Worm (Caenorhabditis elegans) whole organism, L3 larva: ENCODE data around the gene T10B9.9.

Experiments used
- R02D3.7 ChIP-seq: fragments of 150-350 bp; optimal IDR thresholded peaks from 2 replicates; lab custom pipeline; 2014; ENCODE audit warnings: missing biosample characterization, missing genetic modification characterization
- ZK546.5 ChIP-seq: sonication (generic microtip); optimal IDR thresholded peaks from 2 replicates; lab custom pipeline; 2017; ENCODE audit warnings: missing biosample characterization, missing genetic modification characterization
- aly-2 ChIP-seq: fragments of 150-350 bp; optimal IDR thresholded peaks from 2 replicates; lab custom pipeline; 2014; ENCODE audit warnings: missing biosample characterization, missing genetic modification characterization
- ama-1 ChIP-seq: fragments of 150-350 bp; optimal IDR thresholded peaks from 2 replicates; lab custom pipeline; 2018
- ceh-16 ChIP-seq: sonication (generic microtip); optimal IDR thresholded peaks from 2 replicates; lab custom pipeline; 2017; ENCODE audit warnings: missing biosample characterization, missing genetic modification characterization
- ceh-28 ChIP-seq: fragments of 150-350 bp; optimal IDR thresholded peaks from 2 replicates; lab custom pipeline; 2014; ENCODE audit warnings: missing biosample characterization, missing genetic modification reagents, missing genetic modification characterization
- ceh-82 ChIP-seq: fragments of 150-350 bp; optimal IDR thresholded peaks from 2 replicates; lab custom pipeline; 2014; ENCODE audit warnings: missing biosample characterization, missing genetic modification characterization
- ceh-9 ChIP-seq: sonication (generic microtip); optimal IDR thresholded peaks from 2 replicates; lab custom pipeline; 2018; ENCODE audit warnings: missing biosample characterization, missing genetic modification characterization
- daf-12 ChIP-seq: fragments of 150-350 bp; optimal IDR thresholded peaks from 2 replicates; lab custom pipeline; 2014; ENCODE audit warnings: missing biosample characterization, missing genetic modification reagents, missing genetic modification characterization
- egl-5 ChIP-seq: fragments of 150-350 bp; optimal IDR thresholded peaks from 2 replicates; lab custom pipeline; 2017; ENCODE audit warnings: missing biosample characterization, missing genetic modification reagents, missing genetic modification characterization, inconsistent platforms
- elt-1 ChIP-seq: fragments of 150-350 bp; optimal IDR thresholded peaks from 2 replicates; lab custom pipeline; 2014; ENCODE audit warnings: missing biosample characterization, missing genetic modification characterization
- elt-2 ChIP-seq: sonication (generic microtip); optimal IDR thresholded peaks from 2 replicates; lab custom pipeline; 2016; ENCODE audit warnings: missing genetic modification reagents, mild to moderate bottlenecking, missing genetic modification characterization, missing compliant biosample characterization
- elt-3 ChIP-seq, 3 experiments: fragments of 150-350 bp in 1 of 3; sonication (generic microtip) in 2 of 3; optimal IDR thresholded peaks; 2 replicates in 2 of 3; 4 replicates in 1 of 3; lab custom pipeline; 2014 to 2017; ENCODE audit warnings: missing biosample characterization in 3 of 3, missing genetic modification characterization in 3 of 3
- eor-1 ChIP-seq, 2 experiments: fragments of 150-350 bp; optimal IDR thresholded peaks; 2 replicates each; lab custom pipeline; 2014 to 2018; ENCODE audit warnings: missing biosample characterization in 2 of 2, missing genetic modification characterization in 2 of 2
- fkh-10 ChIP-seq: sonication (generic microtip); optimal IDR thresholded peaks from 2 replicates; lab custom pipeline; 2017; ENCODE audit warnings: missing biosample characterization, missing genetic modification reagents, missing genetic modification characterization
- fkh-2 ChIP-seq: fragments of 150-350 bp; optimal IDR thresholded peaks from 2 replicates; lab custom pipeline; 2014; ENCODE audit warnings: missing biosample characterization, missing genetic modification reagents, missing genetic modification characterization
- fos-1 ChIP-seq: fragments of 150-350 bp; optimal IDR thresholded peaks from 2 replicates; lab custom pipeline; 2014; ENCODE audit warnings: missing biosample characterization, missing genetic modification characterization
- hmg-11 ChIP-seq: sonication (generic microtip); optimal IDR thresholded peaks from 2 replicates; lab custom pipeline; 2016; ENCODE audit warnings: missing genetic modification characterization, missing compliant biosample characterization
- jun-1 ChIP-seq: fragments of 150-350 bp; optimal IDR thresholded peaks from 2 replicates; lab custom pipeline; 2014; ENCODE audit warnings: missing biosample characterization, missing genetic modification reagents, missing genetic modification characterization
- lin-15B ChIP-seq: fragments of 150-350 bp; optimal IDR thresholded peaks from 2 replicates; lab custom pipeline; 2014; ENCODE audit warnings: missing biosample characterization, missing genetic modification characterization
- lin-39 ChIP-seq: fragments of 150-350 bp; optimal IDR thresholded peaks from 2 replicates; lab custom pipeline; 2018; ENCODE audit warnings: missing biosample characterization, missing genetic modification reagents, missing genetic modification characterization
- lsy-12 ChIP-seq: sonication (generic microtip); optimal IDR thresholded peaks from 2 replicates; lab custom pipeline; 2016; ENCODE audit warnings: mild to moderate bottlenecking, missing genetic modification characterization, missing compliant biosample characterization
- mdl-1 ChIP-seq: fragments of 150-350 bp; optimal IDR thresholded peaks from 2 replicates; lab custom pipeline; 2014; ENCODE audit warnings: missing biosample characterization, missing genetic modification characterization
- mml-1 ChIP-seq: fragments of 150-350 bp; sonication (generic microtip); optimal IDR thresholded peaks from 3 replicates; lab custom pipeline; 2014; ENCODE audit warnings: missing biosample characterization, missing genetic modification characterization
- nfya-1 ChIP-seq: sonication (generic microtip); optimal IDR thresholded peaks from 2 replicates; lab custom pipeline; 2017; ENCODE audit warnings: missing genetic modification characterization, mild to moderate bottlenecking, missing compliant biosample characterization, antibody characterized with exemption, moderate library complexity; ENCODE audit not compliant: insufficient read depth
- nhr-11 ChIP-seq: fragments of 150-350 bp; optimal IDR thresholded peaks from 2 replicates; lab custom pipeline; 2014; ENCODE audit warnings: missing biosample characterization, missing genetic modification characterization
- nhr-12 ChIP-seq: fragments of 150-350 bp; optimal IDR thresholded peaks from 2 replicates; lab custom pipeline; 2014; ENCODE audit warnings: missing biosample characterization, missing genetic modification characterization
- nhr-23 ChIP-seq: fragments of 150-350 bp; optimal IDR thresholded peaks from 2 replicates; lab custom pipeline; 2014; ENCODE audit warnings: missing biosample characterization, missing genetic modification reagents, missing genetic modification characterization
- nhr-237 ChIP-seq: fragments of 150-350 bp; optimal IDR thresholded peaks from 2 replicates; lab custom pipeline; 2014; ENCODE audit warnings: missing biosample characterization, missing genetic modification characterization
- nhr-25 ChIP-seq: sonication (generic microtip); optimal IDR thresholded peaks from 2 replicates; lab custom pipeline; 2017; ENCODE audit warnings: missing biosample characterization, missing genetic modification characterization
- nhr-28 ChIP-seq: fragments of 150-350 bp; optimal IDR thresholded peaks from 2 replicates; lab custom pipeline; 2014; ENCODE audit warnings: missing biosample characterization, missing genetic modification characterization
- nhr-43 ChIP-seq: sonication (generic microtip); optimal IDR thresholded peaks from 2 replicates; lab custom pipeline; 2016; ENCODE audit warnings: mild to moderate bottlenecking, missing genetic modification characterization, missing compliant biosample characterization; ENCODE audit not compliant: poor library complexity, severe bottlenecking
- nhr-67 ChIP-seq: fragments of 150-350 bp; optimal IDR thresholded peaks from 2 replicates; lab custom pipeline; 2014; ENCODE audit warnings: missing biosample characterization, missing genetic modification characterization
- nhr-76 ChIP-seq: fragments of 150-350 bp; sonication (generic microtip); optimal IDR thresholded peaks from 5 replicates; lab custom pipeline; 2014; ENCODE audit warnings: missing biosample characterization, missing genetic modification characterization
- nhr-77 ChIP-seq: fragments of 150-350 bp; optimal IDR thresholded peaks from 2 replicates; lab custom pipeline; 2014; ENCODE audit warnings: missing biosample characterization, missing genetic modification characterization
- pha-4 ChIP-seq: fragments of 150-350 bp; optimal IDR thresholded peaks from 2 replicates; lab custom pipeline; 2014; ENCODE audit warnings: missing biosample characterization, missing genetic modification reagents, missing genetic modification characterization
- pqm-1 ChIP-seq: fragments of 150-350 bp; optimal IDR thresholded peaks from 2 replicates; lab custom pipeline; 2017; ENCODE audit warnings: missing biosample characterization, missing genetic modification characterization, inconsistent platforms
- sea-2 ChIP-seq: fragments of 150-350 bp; sonication (generic microtip); optimal IDR thresholded peaks from 4 replicates; lab custom pipeline; 2014; ENCODE audit warnings: missing biosample characterization, missing genetic modification reagents, missing genetic modification characterization
- skn-1 ChIP-seq: fragments of 150-350 bp; optimal IDR thresholded peaks from 2 replicates; lab custom pipeline; 2014; ENCODE audit warnings: missing biosample characterization, missing genetic modification characterization
- snpc-4 ChIP-seq: fragments of 150-350 bp; optimal IDR thresholded peaks from 2 replicates; lab custom pipeline; 2014; ENCODE audit warnings: missing biosample characterization, missing genetic modification characterization
- tbx-2 ChIP-seq: sonication (generic microtip); optimal IDR thresholded peaks from 2 replicates; lab custom pipeline; 2016; ENCODE audit warnings: mild to moderate bottlenecking, missing genetic modification characterization, missing compliant biosample characterization
- unc-39 ChIP-seq: sonication (generic microtip); optimal IDR thresholded peaks from 4 replicates; lab custom pipeline; 2017; ENCODE audit warnings: missing biosample characterization, missing genetic modification characterization
- unc-62 ChIP-seq: fragments of 150-350 bp; sonication (generic microtip); optimal IDR thresholded peaks from 4 replicates; lab custom pipeline; 2014; ENCODE audit warnings: missing biosample characterization, missing genetic modification reagents, missing genetic modification characterization
- zag-1 ChIP-seq: fragments of 150-350 bp; optimal IDR thresholded peaks from 2 replicates; lab custom pipeline; 2014; ENCODE audit warnings: missing biosample characterization, missing genetic modification characterization
- ztf-11 ChIP-seq: fragments of 150-350 bp; optimal IDR thresholded peaks from 2 replicates; lab custom pipeline; 2014; ENCODE audit warnings: missing biosample characterization, missing genetic modification characterization
- ztf-4 ChIP-seq: fragments of 150-350 bp; optimal IDR thresholded peaks from 2 replicates; lab custom pipeline; 2014; ENCODE audit warnings: missing biosample characterization, missing genetic modification characterization

The T10B9.9 gene

DNA sequence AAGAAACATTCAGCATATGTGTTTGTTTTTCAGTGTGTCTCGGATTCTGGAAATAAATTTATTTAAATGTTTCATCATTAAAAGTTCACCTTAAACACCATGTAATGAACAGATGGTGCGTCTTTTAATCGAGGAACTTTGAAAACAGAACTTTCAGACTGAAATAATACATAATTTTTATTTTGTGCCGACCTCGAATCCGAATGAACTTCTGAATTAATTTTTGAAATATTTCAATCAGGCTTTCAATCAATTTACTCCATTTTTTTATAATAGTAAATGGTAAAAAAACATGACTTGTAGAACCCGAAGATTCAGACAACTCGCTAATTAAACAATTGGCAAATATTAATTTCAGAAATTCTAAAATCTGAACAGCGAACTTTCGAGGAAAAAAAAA, 6.6 kb upstream of the T10B9.9 start, which contains the start of gene T10B9.14:
Gene T10B9.14 (minus strand): TSS at position 101 of the 400 bp plus-strand sequence.
- TF ChIP-seq mml-1: no peak
- no peak for TF ChIP-seq nhr-28 (tag; lab: Kevin White, UChicago)
- no peak for TF ChIP-seq ZK546.5 (tag; lab: Kevin White, UChicago)
- no peak for TF ChIP-seq nhr-23
- no peak for TF ChIP-seq lin-15B
- TF ChIP-seq aly-2 (tag; lab: Kevin White, UChicago): no peak
- TF ChIP-seq unc-62 (GFP tag; lab: Kevin White, UChicago): no peak
- TF ChIP-seq lin-39 (tag; lab: Kevin White, UChicago): no peak
- no peak for TF ChIP-seq elt-2 (tag; lab: Kevin White, UChicago)

DNA sequence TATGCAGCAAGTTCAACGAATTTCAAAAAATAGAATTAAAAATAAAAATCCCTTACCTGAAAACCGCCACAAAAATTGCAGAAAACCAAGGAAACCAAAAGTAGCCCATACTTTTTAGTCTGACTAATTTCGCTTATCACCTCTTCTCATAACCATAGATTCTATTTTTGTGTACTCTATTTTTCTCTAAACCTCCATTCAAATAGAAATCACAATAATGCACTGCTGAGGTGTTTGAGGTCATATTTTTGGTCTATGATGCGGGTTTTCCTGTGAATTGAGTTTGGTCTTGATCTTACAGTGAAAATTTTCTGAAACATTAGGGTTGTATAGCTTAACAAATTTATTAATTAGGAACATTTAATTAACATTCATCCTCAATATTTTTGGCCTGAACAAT, 6.2 kb upstream of the T10B9.9 start, which contains the start of gene cyp-13A1:
Gene cyp-13A1 (minus strand): TSS at position 156 of the 400 bp plus-strand sequence.
- peak; percentile 76 for TF ChIP-seq pqm-1
- TF ChIP-seq elt-2 (tag; lab: Kevin White, UChicago): peak; percentile 38
- TF ChIP-seq pha-4 (tag; lab: Kevin White, UChicago): peak; percentile 70
- TF ChIP-seq nhr-25 (tag; lab: Kevin White, UChicago): no peak
- no peak for TF ChIP-seq snpc-4 (tag; lab: Kevin White, UChicago)
- TF ChIP-seq, all 47 proteins: peak for 3

DNA sequence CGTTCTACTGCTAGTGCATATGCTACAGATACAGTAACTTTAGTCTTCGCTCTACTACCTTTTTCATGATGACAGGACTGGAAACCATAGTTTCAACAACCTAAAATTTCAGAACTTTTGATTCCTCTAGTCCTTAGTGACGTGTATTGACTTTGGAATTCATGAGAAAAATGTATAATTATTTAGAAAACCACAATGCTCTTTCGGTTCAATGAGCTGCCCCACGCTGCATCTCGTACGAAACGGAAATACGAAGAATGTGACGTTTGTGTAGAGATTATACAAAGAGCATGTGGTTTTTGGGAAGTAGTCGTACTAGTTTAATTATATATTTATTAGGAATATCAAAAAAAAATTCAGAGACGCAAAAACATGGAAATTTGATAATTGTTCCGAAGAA, 2.8 kb upstream of the T10B9.9 start:
- no peak for TF ChIP-seq snpc-4 (tag; lab: Kevin White, UChicago)
- no peak for TF ChIP-seq pqm-1
- peak; percentile 75 for TF ChIP-seq nhr-11 (tag; lab: Kevin White, UChicago)

DNA sequence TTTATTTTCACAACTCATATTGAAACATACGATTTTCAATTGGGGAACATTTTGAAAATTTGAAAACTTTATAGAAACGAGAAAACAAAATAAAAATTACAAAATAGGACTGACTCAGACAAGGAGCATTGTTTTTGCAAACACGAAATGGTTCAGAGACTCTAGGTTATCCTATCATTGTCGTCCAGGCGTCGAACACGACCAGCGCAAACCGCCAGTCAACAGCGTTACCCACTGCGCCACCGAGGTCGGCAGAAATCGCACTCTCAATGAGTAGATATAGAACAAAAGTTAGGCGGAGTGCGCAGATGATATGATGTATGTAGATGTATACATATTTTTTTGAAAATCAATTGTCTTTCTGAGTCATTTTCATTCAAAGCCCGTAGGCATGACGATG, 1.0 kb downstream of the T10B9.9 start:
- TF ChIP-seq tbx-2 (peak; percentile 40), lsy-12 (tag; lab: Kevin White, UChicago) (peak; percentile 77), nhr-25 (tag; lab: Kevin White, UChicago) (peak; percentile 57), nhr-11 (tag; lab: Kevin White, UChicago) (no peak), nhr-12 (tag; lab: Kevin White, UChicago) (no peak), ceh-82 (tag; lab: Kevin White, UChicago) (no peak), snpc-4 (tag; lab: Kevin White, UChicago) (peak; percentile 27), daf-12 (tag; lab: Kevin White, UChicago) (no peak), unc-62 (GFP tag; lab: Kevin White, UChicago) (no peak), ZK546.5 (tag; lab: Kevin White, UChicago) (no peak), sea-2 (no peak), ztf-4 (tag; lab: Kevin White, UChicago) (peak; percentile 42), jun-1 (tag; lab: Kevin White, UChicago) (no peak), hmg-11 (tag; lab: Kevin White, UChicago) (peak; percentile 77), nhr-77 (no peak), lin-15B (peak; percentile 1), elt-3 (tag; optimal IDR thresholded peaks at IDR 0.05; lab: Kevin White, UChicago) (no peak), nhr-67 (tag; lab: Kevin White, UChicago) (no peak), fkh-10 (GFP tag; lab: Kevin White, UChicago) (no peak), mdl-1 (tag; lab: Kevin White, UChicago) (no peak), elt-2 (tag; lab: Kevin White, UChicago) (peak; percentile 46), elt-1 (tag; lab: Kevin White, UChicago) (no peak), aly-2 (tag; lab: Kevin White, UChicago) (no peak), nhr-23 (peak; percentile 78), fos-1 (tag; lab: Kevin White, UChicago) (no peak), zag-1 (tag; lab: Kevin White, UChicago) (no peak), mml-1 (no peak), skn-1 (tag; lab: Kevin White, UChicago) (peak; percentile 22), eor-1 (tag; optimal IDR thresholded peaks at IDR 0.05; lab: Kevin White, UChicago) (no peak), ceh-16 (no peak), ztf-11 (no peak), nhr-76 (tag; lab: Kevin White, UChicago) (no peak), pqm-1 (no peak), ceh-9 (no peak), lin-39 (tag; lab: Kevin White, UChicago) (peak; percentile 39), R02D3.7 (tag; lab: Kevin White, UChicago) (no peak), egl-5 (tag; lab: Kevin White, UChicago) (no peak), nhr-43 (tag; lab: Kevin White, UChicago) (peak; percentile 79), ceh-28 (no peak), nhr-28 (tag; lab: Kevin White, UChicago) (no peak), fkh-2 (no peak), ama-1 (no peak), nhr-237 (tag; lab: Kevin White, UChicago) (no peak), unc-39 (tag; lab: Kevin White, UChicago) (no peak), pha-4 (tag; lab: Kevin White, UChicago) (peak; percentile 43), nfya-1 (peak; percentile 60)
